Worm (Caenorhabditis elegans): ENCODE data around the gene mcm-3AP.

- TF ChIP-seq tra-4 (tag; optimal IDR thresholded peaks at IDR 0.05) (no peak), F13C5.2 (tag; optimal IDR thresholded peaks at IDR 0.05) (no peak), hnd-1 (tag; optimal IDR thresholded peaks at IDR 0.05) (no peak), ama-1 (optimal IDR thresholded peaks at IDR 0.05) (no peak), hmg-4 (GFP tag; optimal IDR thresholded peaks at IDR 0.05) (no peak), flt-1 (GFP tag; IDR thresholded peaks at IDR 0.05) (no peak), pes-1 (GFP tag; IDR thresholded peaks at IDR 0.05) (no peak), hmbx-1 (tag; optimal IDR thresholded peaks at IDR 0.05) (no peak), B0310.2 (tag; optimal IDR thresholded peaks at IDR 0.05) (no peak), aly-1 (tag; optimal IDR thresholded peaks at IDR 0.05) (no peak), ceh-13 (GFP tag; optimal IDR thresholded peaks at IDR 0.05) (no peak), sea-1 (GFP tag; conservative IDR thresholded peaks at IDR 0.05) (no peak), tbx-11 (GFP tag; IDR thresholded peaks at IDR 0.05) (no peak)
Observed at ce11 chrIV:7914991-7915390, 33.5 kb upstream of the mcm-3AP start, which contains the start of gene C49H3.4.
